Fruit fly (Drosophila melanogaster) whole organism, embryonic: ENCODE measurements around the gene zf30C.
A peak's percentile ranks its signal among the peaks of the same experiment; 100 is the strongest.

Source experiments
- Asciz ChIP-seq: fragments of 200-800 bp; sonication (Bioruptor generic); optimal IDR thresholded peaks from 2 replicates; lab custom pipeline; 2017; ENCODE audit warnings: missing biosample characterization, mild to moderate bottlenecking, missing genetic modification characterization, missing genetic modification reagents
- Blimp-1 ChIP-seq: fragments of 200-800 bp; sonication (Bioruptor generic); optimal IDR thresholded peaks from 3 replicates; lab custom pipeline; 2018; ENCODE audit warnings: missing biosample characterization, missing genetic modification characterization, mild to moderate bottlenecking, moderate library complexity, missing genetic modification reagents
- BtbVII ChIP-seq: fragments of 200-800 bp; sonication (Bioruptor generic); optimal IDR thresholded peaks from 3 replicates; lab custom pipeline; 2017; ENCODE audit warnings: missing biosample characterization, mild to moderate bottlenecking, missing genetic modification characterization
- CG1024 ChIP-seq: fragments of 200-800 bp; sonication (Bioruptor generic); IDR thresholded peaks from 2 replicates; pipeline ENCODE4 v1.3.6; 2022; ENCODE audit warnings: missing biosample characterization, missing genetic modification characterization
- CG10366 ChIP-seq: fragments of 200-800 bp; sonication (Bioruptor generic); IDR thresholded peaks from 2 replicates; pipeline ENCODE4 v1.3.6; 2022; ENCODE audit warnings: missing biosample characterization, missing genetic modification characterization
- CG10979 ChIP-seq: fragments of 200-800 bp; sonication (Bioruptor generic); optimal IDR thresholded peaks from 2 replicates; lab custom pipeline; 2018; ENCODE audit warnings: missing biosample characterization, mild to moderate bottlenecking, missing genetic modification characterization, moderate library complexity
- CG11504 ChIP-seq: fragments of 200-800 bp; sonication (Bioruptor generic); optimal IDR thresholded peaks from 3 replicates; lab custom pipeline; 2019; ENCODE audit warnings: missing biosample characterization, mild to moderate bottlenecking, missing genetic modification characterization, moderate library complexity
- CG13624 ChIP-seq: fragments of 200-800 bp; sonication (Bioruptor generic); optimal IDR thresholded peaks from 2 replicates; lab custom pipeline; 2016; ENCODE audit warnings: missing biosample characterization, missing genetic modification characterization
- CG15269 ChIP-seq: fragments of 200-800 bp; sonication (Bioruptor generic); optimal IDR thresholded peaks from 2 replicates; lab custom pipeline; 2018; ENCODE audit warnings: missing biosample characterization, mild to moderate bottlenecking, missing genetic modification characterization, moderate library complexity
- CG17359 ChIP-seq: fragments of 200-800 bp; sonication (Bioruptor generic); optimal IDR thresholded peaks from 3 replicates; lab custom pipeline; 2018; ENCODE audit warnings: missing biosample characterization, mild to moderate bottlenecking, missing genetic modification characterization, moderate library complexity
- CG17802 ChIP-seq: fragments of 200-800 bp; sonication (Bioruptor generic); optimal IDR thresholded peaks from 2 replicates; lab custom pipeline; 2018; ENCODE audit warnings: missing biosample characterization, mild to moderate bottlenecking, missing genetic modification characterization, moderate library complexity
- CG18262 ChIP-seq: fragments of 200-800 bp; optimal IDR thresholded peaks from 3 replicates; lab custom pipeline; 2019; ENCODE audit warnings: missing biosample characterization, mild to moderate bottlenecking, missing genetic modification characterization, moderate library complexity
- CG1832 ChIP-seq: fragments of 200-800 bp; sonication (Bioruptor generic); optimal IDR thresholded peaks from 2 replicates; lab custom pipeline; 2017; ENCODE audit warnings: missing biosample characterization, mild to moderate bottlenecking, missing genetic modification characterization, inconsistent platforms
- CG30403 ChIP-seq: fragments of 200-800 bp; sonication (Bioruptor generic); optimal IDR thresholded peaks from 3 replicates; lab custom pipeline; 2016; ENCODE audit warnings: missing biosample characterization, missing genetic modification characterization
- CG30431 ChIP-seq: fragments of 200-800 bp; sonication (Bioruptor generic); optimal IDR thresholded peaks from 2 replicates; lab custom pipeline; 2017; ENCODE audit warnings: missing biosample characterization, missing genetic modification characterization
- CG32772 ChIP-seq: fragments of 200-800 bp; sonication (Bioruptor generic); IDR thresholded peaks from 2 replicates; pipeline ENCODE4 v1.3.6; 2022; ENCODE audit warnings: missing biosample characterization, missing genetic modification characterization
- CG3281 ChIP-seq: fragments of 200-800 bp; sonication (Bioruptor generic); optimal IDR thresholded peaks from 3 replicates; lab custom pipeline; 2017; ENCODE audit warnings: missing biosample characterization, mild to moderate bottlenecking, missing genetic modification characterization
- CG4707 ChIP-seq: fragments of 200-800 bp; sonication (Bioruptor generic); optimal IDR thresholded peaks from 2 replicates; lab custom pipeline; 2018; ENCODE audit warnings: missing biosample characterization, mild to moderate bottlenecking, missing genetic modification characterization, moderate library complexity
- CG6765 ChIP-seq: fragments of 200-800 bp; sonication (Bioruptor generic); optimal IDR thresholded peaks from 3 replicates; lab custom pipeline; 2017; ENCODE audit warnings: missing biosample characterization, mild to moderate bottlenecking, missing genetic modification characterization
- CG8089 ChIP-seq: fragments of 200-800 bp; sonication (Bioruptor generic); optimal IDR thresholded peaks from 3 replicates; lab custom pipeline; 2016; ENCODE audit warnings: missing biosample characterization, missing genetic modification characterization
- D19A ChIP-seq: fragments of 200-800 bp; optimal IDR thresholded peaks from 3 replicates; lab custom pipeline; 2019; ENCODE audit warnings: missing biosample characterization, mild to moderate bottlenecking, missing genetic modification characterization, moderate library complexity
- Dip3 ChIP-seq: fragments of 200-800 bp; sonication (Bioruptor generic); optimal IDR thresholded peaks from 3 replicates; lab custom pipeline; 2016; ENCODE audit warnings: missing biosample characterization, missing genetic modification characterization
- Dp ChIP-seq: fragments of 200-800 bp; sonication (Bioruptor generic); optimal IDR thresholded peaks from 2 replicates; lab custom pipeline; 2018; ENCODE audit warnings: missing biosample characterization, mild to moderate bottlenecking, missing genetic modification characterization, moderate library complexity
- ERR ChIP-seq: fragments of 200-800 bp; sonication (Bioruptor generic); optimal IDR thresholded peaks from 2 replicates; lab custom pipeline; 2016; ENCODE audit warnings: missing biosample characterization, missing genetic modification characterization
- Fer1 ChIP-seq: fragments of 200-800 bp; sonication (Bioruptor generic); optimal IDR thresholded peaks from 2 replicates; lab custom pipeline; 2017; ENCODE audit warnings: missing biosample characterization, mild to moderate bottlenecking, missing genetic modification characterization
- HLHmδ ChIP-seq: fragments of 200-800 bp; sonication (Bioruptor generic); optimal IDR thresholded peaks from 2 replicates; lab custom pipeline; 2018; ENCODE audit warnings: missing biosample characterization, mild to moderate bottlenecking, missing genetic modification characterization, moderate library complexity
- HmgZ ChIP-seq: fragments of 200-800 bp; sonication (Bioruptor generic); optimal IDR thresholded peaks from 2 replicates; lab custom pipeline; 2018; ENCODE audit warnings: missing biosample characterization, mild to moderate bottlenecking, missing genetic modification characterization
- Med ChIP-seq: fragments of 200-800 bp; sonication (Bioruptor generic); peaks from one replicate; lab custom pipeline; 2016; ENCODE audit warnings: missing biosample characterization, missing genetic modification characterization, mild to moderate bottlenecking, inconsistent platforms, moderate library complexity
- NC2α ChIP-seq: fragments of 200-800 bp; sonication (Bioruptor generic); optimal IDR thresholded peaks from 2 replicates; lab custom pipeline; 2016; ENCODE audit warnings: missing biosample characterization, missing genetic modification characterization
- Neu2 ChIP-seq: fragments of 200-800 bp; sonication (Bioruptor generic); optimal IDR thresholded peaks from 3 replicates; lab custom pipeline; 2016; ENCODE audit warnings: missing biosample characterization, missing genetic modification characterization, borderline replicate concordance
- Side ChIP-seq: fragments of 200-800 bp; sonication (Bioruptor generic); optimal IDR thresholded peaks from 2 replicates; lab custom pipeline; 2016; ENCODE audit warnings: missing biosample characterization, missing genetic modification characterization
- Sin3A ChIP-seq: fragments of >200 bp; optimal IDR thresholded peaks from 2 replicates; lab custom pipeline; 2018
- Sox102F ChIP-seq: fragments of 200-800 bp; sonication (Bioruptor generic); optimal IDR thresholded peaks from 2 replicates; lab custom pipeline; 2018; ENCODE audit warnings: missing biosample characterization, mild to moderate bottlenecking, missing genetic modification characterization, moderate library complexity
- chn ChIP-seq: fragments of 200-800 bp; sonication (Bioruptor generic); optimal IDR thresholded peaks from 2 replicates; lab custom pipeline; 2016; ENCODE audit warnings: missing biosample characterization, missing genetic modification characterization
- dmrt99B ChIP-seq: fragments of 200-800 bp; sonication (Bioruptor generic); optimal IDR thresholded peaks from 2 replicates; lab custom pipeline; 2018; ENCODE audit warnings: missing biosample characterization, mild to moderate bottlenecking, missing genetic modification characterization, moderate library complexity
- eve ChIP-seq, 2 experiments: fragments of >200 bp; optimal IDR thresholded peaks; 2 replicates each; lab custom pipeline; 2017; ENCODE audit warnings: missing biosample characterization in 2 of 2, missing genetic modification characterization in 2 of 2
- ftz-f1 ChIP-seq: fragments of 200-800 bp; sonication (Bioruptor generic); optimal IDR thresholded peaks from 2 replicates; lab custom pipeline; 2016; ENCODE audit warnings: missing biosample characterization, missing genetic modification characterization
- grau ChIP-seq: fragments of 200-800 bp; optimal IDR thresholded peaks from 3 replicates; lab custom pipeline; 2019; ENCODE audit warnings: missing biosample characterization, mild to moderate bottlenecking, missing genetic modification characterization, moderate library complexity
- hb ChIP-seq: fragments of 200-800 bp; sonication (Bioruptor generic); IDR thresholded peaks from 3 replicates; pipeline ENCODE4 v1.3.6; 2022; ENCODE audit warnings: missing biosample characterization, missing genetic modification characterization; ENCODE audit not compliant: partially characterized antibody
- hth ChIP-seq: fragments of >200 bp; optimal IDR thresholded peaks from 2 replicates; lab custom pipeline; 2017; ENCODE audit warnings: inconsistent platforms
- jumu ChIP-seq: fragments of 200-800 bp; sonication (Bioruptor generic); optimal IDR thresholded peaks from 3 replicates; lab custom pipeline; 2016; ENCODE audit warnings: missing biosample characterization, missing genetic modification characterization
- ken ChIP-seq: fragments of 200-800 bp; sonication (Bioruptor generic); IDR thresholded peaks from 3 replicates; pipeline ENCODE4 v1.3.6; 2022; ENCODE audit warnings: missing biosample characterization, missing genetic modification characterization
- knrl ChIP-seq: fragments of 200-800 bp; sonication (Bioruptor generic); IDR thresholded peaks from 3 replicates; pipeline ENCODE4 v1.3.6; 2022; ENCODE audit warnings: missing biosample characterization, missing genetic modification characterization; ENCODE audit not compliant: partially characterized antibody
- luna ChIP-seq: fragments of 200-800 bp; sonication (Bioruptor generic); optimal IDR thresholded peaks from 2 replicates; lab custom pipeline; 2016; ENCODE audit warnings: missing biosample characterization, missing genetic modification characterization
- oc ChIP-seq: fragments of 200-800 bp; sonication (Bioruptor generic); optimal IDR thresholded peaks from 2 replicates; lab custom pipeline; 2018; ENCODE audit warnings: missing biosample characterization, mild to moderate bottlenecking, missing genetic modification characterization, moderate library complexity
- sc ChIP-seq, 3 experiments: fragments of >200 bp in 2 of 3; fragments of 200-800 bp in 1 of 3; sonication (Bioruptor generic) in 1 of 3; optimal IDR thresholded peaks; 2 replicates in 2 of 3; 3 replicates in 1 of 3; lab custom pipeline; 2017; ENCODE audit warnings: mild to moderate bottlenecking in 1 of 3, missing biosample characterization in 1 of 3, missing genetic modification characterization in 1 of 3, missing genetic modification reagents in 1 of 3
- sd ChIP-seq: fragments of 200-800 bp; sonication (Bioruptor generic); optimal IDR thresholded peaks from 3 replicates; lab custom pipeline; 2018; ENCODE audit warnings: missing biosample characterization, mild to moderate bottlenecking, missing genetic modification characterization, moderate library complexity
- sens ChIP-seq: fragments of 200-800 bp; sonication (Bioruptor generic); peaks from one replicate; lab custom pipeline; 2016; ENCODE audit warnings: missing biosample characterization, missing genetic modification characterization
- ssp ChIP-seq: fragments of 200-800 bp; sonication (Bioruptor generic); IDR thresholded peaks from 2 replicates; pipeline ENCODE4 v1.3.6; 2022; ENCODE audit warnings: missing biosample characterization, missing genetic modification characterization
- twi ChIP-seq: fragments of 200-800 bp; optimal IDR thresholded peaks from 2 replicates; lab custom pipeline; 2019; ENCODE audit warnings: missing biosample characterization, mild to moderate bottlenecking, missing genetic modification characterization, moderate library complexity
- usp ChIP-seq: fragments of >200 bp; optimal IDR thresholded peaks from 2 replicates; lab custom pipeline; 2017; ENCODE audit warnings: missing biosample characterization, missing genetic modification characterization
- zf30C ChIP-seq: fragments of 200-800 bp; sonication (Bioruptor generic); optimal IDR thresholded peaks from 3 replicates; lab custom pipeline; 2018; ENCODE audit warnings: missing biosample characterization, mild to moderate bottlenecking, missing genetic modification characterization

zf30C gene

DNA sequence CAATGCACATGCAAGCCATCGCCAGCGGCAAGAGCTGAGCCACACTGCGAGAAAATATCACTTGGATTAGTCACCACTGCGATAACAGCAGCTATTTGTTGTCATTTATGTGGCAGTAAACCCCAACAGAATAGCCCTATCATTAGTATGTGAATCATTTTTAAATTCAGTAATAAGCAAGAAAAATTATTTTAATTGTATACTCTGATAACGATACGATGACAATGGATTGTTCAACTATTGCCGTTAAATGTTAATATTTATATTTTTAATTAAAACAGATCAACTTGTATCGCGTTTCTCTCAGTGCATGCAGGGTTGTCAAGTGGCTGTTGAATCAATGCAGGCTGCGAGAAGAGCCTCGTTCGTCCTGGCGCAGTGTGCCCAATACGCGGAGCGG, 20.3 kb upstream of the zf30C start (continued):
- TF ChIP-seq hth (lab: Kevin White, UChicago) (no peak), Side (GFP tag; lab: Kevin White, UChicago) (no peak), NC2α (no peak), Fer1 (GFP tag; lab: Kevin White, UChicago) (no peak), CG30403 (GFP tag; lab: Kevin White, UChicago) (peak; percentile 35), ssp (no peak), CG15269 (peak; percentile 10), HLHmδ (GFP tag; lab: Kevin White, UChicago) (no peak), Med (GFP tag; lab: Kevin White, UChicago) (peak; percentile 13), sd (tag; lab: Kevin White, UChicago) (no peak), CG4707 (no peak), luna (no peak), CG11504 (tag; lab: Kevin White, UChicago) (peak; percentile 59), CG6765 (GFP tag; lab: Kevin White, UChicago) (no peak), CG17359 (peak; percentile 32), zf30C (GFP tag; lab: Kevin White, UChicago) (no peak), HmgZ (tag; lab: Kevin White, UChicago) (no peak), BtbVII (GFP tag; lab: Kevin White, UChicago) (no peak), ken (GFP tag; lab: Robert Waterston, UW) (no peak), CG17802 (tag; lab: Kevin White, UChicago) (no peak), CG32772 (GFP tag; lab: Robert Waterston, UW) (no peak), usp (GFP tag; lab: Kevin White, UChicago) (no peak), knrl (GFP tag; lab: Robert Waterston, UW) (no peak), ftz-f1 (no peak), oc (tag; lab: Kevin White, UChicago) (no peak), CG18262 (tag; lab: Kevin White, UChicago) (no peak), eve (GFP tag; optimal IDR thresholded peaks at IDR 0.05; lab: Kevin White, UChicago) (no peak), chn (no peak), Dp (no peak), hb (GFP tag; lab: Robert Waterston, UW) (no peak), Blimp-1 (GFP tag; lab: Kevin White, UChicago) (peak; percentile 8), Sox102F (peak; percentile 27), Sin3A (no peak), CG8089 (GFP tag; lab: Kevin White, UChicago) (no peak), CG30431 (no peak), dmrt99B (peak; percentile 45), CG1832 (GFP tag; lab: Kevin White, UChicago) (no peak), CG10979 (peak; percentile 13), jumu (GFP tag; lab: Kevin White, UChicago) (no peak), D19A (tag; lab: Kevin White, UChicago) (no peak), Asciz (GFP tag; lab: Kevin White, UChicago) (no peak), twi (tag; lab: Kevin White, UChicago) (no peak), grau (peak; percentile 27), sens (GFP tag; lab: Kevin White, UChicago) (peak; percentile 75), Dip3 (GFP tag; lab: Kevin White, UChicago) (no peak), Neu2 (GFP tag; lab: Kevin White, UChicago) (no peak), CG3281 (GFP tag; lab: Kevin White, UChicago) (no peak), ERR (no peak), CG10366 (no peak), CG1024 (GFP tag; lab: Robert Waterston, UW) (no peak), CG13624 (GFP tag; lab: Kevin White, UChicago) (no peak), sc (optimal IDR thresholded peaks at IDR 0.05; lab: Kevin White, UChicago) (no peak), sc (GFP tag; optimal IDR thresholded peaks at IDR 0.05; lab: Kevin White, UChicago) (no peak)
